Fruit fly (Drosophila melanogaster) whole organism, embryonic: Measurements from ENCODE around the gene CheB38b.

ENCODE experiments used
- Antp ChIP-seq: fragments of 200-800 bp; sonication (Bioruptor generic); optimal IDR thresholded peaks from 3 replicates; lab custom pipeline; 2016; ENCODE audit warnings: missing biosample characterization, missing genetic modification characterization
- Blimp-1 ChIP-seq: fragments of 200-800 bp; sonication (Bioruptor generic); optimal IDR thresholded peaks from 3 replicates; lab custom pipeline; 2018; ENCODE audit warnings: missing biosample characterization, missing genetic modification characterization, mild to moderate bottlenecking, moderate library complexity, missing genetic modification reagents
- Bteb2 ChIP-seq: fragments of 200-800 bp; sonication (Bioruptor generic); optimal IDR thresholded peaks from 2 replicates; lab custom pipeline; 2016; ENCODE audit warnings: missing biosample characterization, missing genetic modification characterization
- CG10321 ChIP-seq: fragments of 200-800 bp; sonication (Bioruptor generic); IDR thresholded peaks from 2 replicates; pipeline ENCODE4 v1.3.6; 2022; ENCODE audit warnings: missing biosample characterization, missing genetic modification characterization
- CG11085 ChIP-seq: fragments of 200-800 bp; sonication (Bioruptor generic); IDR thresholded peaks from 2 replicates; pipeline ENCODE4 v1.3.6; 2022; ENCODE audit warnings: missing biosample characterization, missing genetic modification characterization
- CG11723 ChIP-seq: fragments of 200-800 bp; sonication (Bioruptor generic); optimal IDR thresholded peaks from 2 replicates; lab custom pipeline; 2017; ENCODE audit warnings: missing biosample characterization, mild to moderate bottlenecking, missing genetic modification characterization
- CG12299 ChIP-seq: fragments of 200-800 bp; sonication (Bioruptor generic); optimal IDR thresholded peaks from 2 replicates; lab custom pipeline; 2018; ENCODE audit warnings: missing biosample characterization, mild to moderate bottlenecking, missing genetic modification characterization
- CG12744 ChIP-seq: fragments of 200-800 bp; sonication (Bioruptor generic); optimal IDR thresholded peaks from 2 replicates; lab custom pipeline; 2016; ENCODE audit warnings: missing biosample characterization, missing genetic modification characterization
- CG15269 ChIP-seq: fragments of 200-800 bp; sonication (Bioruptor generic); optimal IDR thresholded peaks from 2 replicates; lab custom pipeline; 2018; ENCODE audit warnings: missing biosample characterization, mild to moderate bottlenecking, missing genetic modification characterization, moderate library complexity
- CG15514 ChIP-seq: fragments of 200-800 bp; sonication (Bioruptor generic); optimal IDR thresholded peaks from 3 replicates; lab custom pipeline; 2017; ENCODE audit warnings: missing biosample characterization, missing genetic modification characterization, mild to moderate bottlenecking, moderate library complexity, missing genetic modification reagents
- CG2116 ChIP-seq: fragments of 200-800 bp; sonication (Bioruptor generic); optimal IDR thresholded peaks from 3 replicates; lab custom pipeline; 2018; ENCODE audit warnings: missing biosample characterization, mild to moderate bottlenecking, missing genetic modification characterization
- CG30431 ChIP-seq: fragments of 200-800 bp; sonication (Bioruptor generic); optimal IDR thresholded peaks from 2 replicates; lab custom pipeline; 2017; ENCODE audit warnings: missing biosample characterization, missing genetic modification characterization
- CG33213 ChIP-seq: fragments of 200-800 bp; sonication (Bioruptor generic); optimal IDR thresholded peaks from 3 replicates; lab custom pipeline; 2016; ENCODE audit warnings: missing biosample characterization, missing genetic modification characterization
- CG3726 ChIP-seq: fragments of 200-800 bp; sonication (Bioruptor generic); IDR thresholded peaks from 3 replicates; pipeline ENCODE4, ENCODE4 v1.3.6; 2022; ENCODE audit warnings: missing biosample characterization, missing genetic modification characterization
- CG4730 ChIP-seq: fragments of 200-800 bp; sonication (Bioruptor generic); IDR thresholded peaks from 2 replicates; pipeline ENCODE4 v1.3.6; 2022; ENCODE audit warnings: missing biosample characterization, missing genetic modification characterization
- CG6654 ChIP-seq: fragments of 200-800 bp; sonication (Bioruptor generic); optimal IDR thresholded peaks from 2 replicates; lab custom pipeline; 2017; ENCODE audit warnings: missing biosample characterization, mild to moderate bottlenecking, missing genetic modification characterization
- CG6683 ChIP-seq: fragments of 200-800 bp; sonication (Bioruptor generic); optimal IDR thresholded peaks from 2 replicates; lab custom pipeline; 2017; ENCODE audit warnings: missing biosample characterization, mild to moderate bottlenecking, missing genetic modification characterization, missing genetic modification reagents
- CG7928 ChIP-seq: fragments of 200-800 bp; sonication (Bioruptor generic); optimal IDR thresholded peaks from 2 replicates; lab custom pipeline; 2017; ENCODE audit warnings: missing biosample characterization, mild to moderate bottlenecking, missing genetic modification characterization
- CG8089 ChIP-seq: fragments of 200-800 bp; sonication (Bioruptor generic); optimal IDR thresholded peaks from 3 replicates; lab custom pipeline; 2016; ENCODE audit warnings: missing biosample characterization, missing genetic modification characterization
- CG8944 ChIP-seq: fragments of 200-800 bp; sonication (Bioruptor generic); optimal IDR thresholded peaks from 3 replicates; lab custom pipeline; 2016; ENCODE audit warnings: missing biosample characterization, missing genetic modification characterization
- Dbx ChIP-seq: fragments of 200-800 bp; sonication (Bioruptor generic); IDR thresholded peaks from 3 replicates; pipeline ENCODE4 v1.3.6; 2022; ENCODE audit warnings: missing biosample characterization, missing genetic modification characterization
- E2f2 ChIP-seq: fragments of 200-800 bp; sonication (Bioruptor generic); IDR thresholded peaks from 2 replicates; pipeline ENCODE4 v1.3.6; 2022; ENCODE audit warnings: missing biosample characterization, missing genetic modification characterization
- Gsc ChIP-seq: fragments of 200-800 bp; sonication (Bioruptor generic); IDR thresholded peaks from 2 replicates; pipeline ENCODE4 v1.3.6; 2022; ENCODE audit warnings: missing biosample characterization, missing genetic modification characterization
- Hmx ChIP-seq: fragments of 200-800 bp; sonication (Bioruptor generic); optimal IDR thresholded peaks from 2 replicates; lab custom pipeline; 2016; ENCODE audit warnings: missing biosample characterization, missing genetic modification characterization
- Hr39 ChIP-seq: fragments of >200 bp; optimal IDR thresholded peaks from 2 replicates; lab custom pipeline; 2017
- Hsf ChIP-seq: fragments of 200-800 bp; sonication (Bioruptor generic); optimal IDR thresholded peaks from 3 replicates; lab custom pipeline; 2016; ENCODE audit warnings: missing biosample characterization, missing genetic modification characterization
- Med ChIP-seq: fragments of 200-800 bp; sonication (Bioruptor generic); peaks from one replicate; lab custom pipeline; 2016; ENCODE audit warnings: missing biosample characterization, missing genetic modification characterization, mild to moderate bottlenecking, inconsistent platforms, moderate library complexity
- NK7.1 ChIP-seq: fragments of 200-800 bp; sonication (Bioruptor generic); optimal IDR thresholded peaks from 3 replicates; lab custom pipeline; 2016; ENCODE audit warnings: missing biosample characterization, missing genetic modification characterization
- Ptx1 ChIP-seq: fragments of 200-800 bp; sonication (Bioruptor generic); IDR thresholded peaks from 2 replicates; pipeline ENCODE4 v1.3.6; 2022; ENCODE audit warnings: missing biosample characterization, missing genetic modification characterization
- Sry-δ ChIP-seq: fragments of 200-800 bp; sonication (Bioruptor generic); optimal IDR thresholded peaks from 2 replicates; lab custom pipeline; 2016; ENCODE audit warnings: missing biosample characterization, missing genetic modification characterization
- TFAM ChIP-seq: fragments of 200-800 bp; sonication (Bioruptor generic); optimal IDR thresholded peaks from 2 replicates; lab custom pipeline; 2017; ENCODE audit warnings: missing biosample characterization, missing genetic modification characterization, inconsistent platforms
- Trl ChIP-seq, 3 experiments: fragments of >200 bp in 2 of 3; fragments of 200-800 bp in 1 of 3; sonication (Bioruptor generic) in 1 of 3; optimal IDR thresholded peaks; 2 replicates in 1 of 3; 3 replicates in 2 of 3; lab custom pipeline; 2016 to 2017; ENCODE audit warnings: missing biosample characterization in 1 of 3, missing genetic modification characterization in 1 of 3
- ap ChIP-seq: fragments of 200-800 bp; sonication (Bioruptor generic); IDR thresholded peaks from 2 replicates; pipeline ENCODE4 v1.3.6; 2022; ENCODE audit warnings: missing biosample characterization, missing genetic modification characterization
- ase ChIP-seq: fragments of 200-800 bp; sonication (Bioruptor generic); IDR thresholded peaks from 3 replicates; pipeline ENCODE4 v1.3.6; 2022; ENCODE audit warnings: missing biosample characterization, missing genetic modification characterization
- bbx ChIP-seq: fragments of 200-800 bp; sonication (Bioruptor generic); IDR thresholded peaks from 2 replicates; pipeline ENCODE4 v1.3.6; 2022; ENCODE audit warnings: missing biosample characterization, missing genetic modification characterization; ENCODE audit not compliant: partially characterized antibody
- br ChIP-seq: fragments of >200 bp; optimal IDR thresholded peaks from 2 replicates; lab custom pipeline; 2017
- chinmo ChIP-seq: fragments of 200-800 bp; sonication (Bioruptor generic); IDR thresholded peaks from 4 replicates; pipeline ENCODE4 v1.3.6; 2022; ENCODE audit warnings: missing biosample characterization, missing genetic modification characterization; ENCODE audit not compliant: partially characterized antibody
- crc ChIP-seq: fragments of 200-800 bp; sonication (Bioruptor generic); optimal IDR thresholded peaks from 2 replicates; lab custom pipeline; 2016; ENCODE audit warnings: missing biosample characterization, missing genetic modification characterization
- gem ChIP-seq: fragments of 200-800 bp; sonication (Bioruptor generic); optimal IDR thresholded peaks from 2 replicates; lab custom pipeline; 2019; ENCODE audit warnings: missing biosample characterization, mild to moderate bottlenecking, missing genetic modification characterization, moderate library complexity
- grau ChIP-seq: fragments of 200-800 bp; optimal IDR thresholded peaks from 3 replicates; lab custom pipeline; 2019; ENCODE audit warnings: missing biosample characterization, mild to moderate bottlenecking, missing genetic modification characterization, moderate library complexity
- grn ChIP-seq: fragments of 200-800 bp; sonication (Bioruptor generic); optimal IDR thresholded peaks from 3 replicates; lab custom pipeline; 2017; ENCODE audit warnings: missing biosample characterization, missing genetic modification characterization
- gsb ChIP-seq: fragments of 200-800 bp; sonication (Bioruptor generic); IDR thresholded peaks from 2 replicates; pipeline ENCODE4 v1.3.6; 2022; ENCODE audit warnings: missing biosample characterization, missing genetic modification characterization
- nmo ChIP-seq: fragments of 200-800 bp; sonication (Bioruptor generic); optimal IDR thresholded peaks from 2 replicates; lab custom pipeline; 2018; ENCODE audit warnings: missing biosample characterization, mild to moderate bottlenecking, missing genetic modification characterization, moderate library complexity
- odd ChIP-seq: fragments of 200-800 bp; sonication (Bioruptor generic); optimal IDR thresholded peaks from 2 replicates; lab custom pipeline; 2017; ENCODE audit warnings: missing biosample characterization, mild to moderate bottlenecking, missing genetic modification characterization
- seq ChIP-seq: fragments of 200-800 bp; sonication (Bioruptor generic); IDR thresholded peaks from 2 replicates; pipeline ENCODE4 v1.3.6; 2022; ENCODE audit warnings: missing biosample characterization, missing genetic modification characterization
- so ChIP-seq: fragments of 200-800 bp; sonication (Bioruptor generic); IDR thresholded peaks from 3 replicates; pipeline ENCODE4 v1.3.6; 2022; ENCODE audit warnings: missing biosample characterization, missing genetic modification characterization
- tgo ChIP-seq: fragments of 200-800 bp; sonication (Bioruptor generic); IDR thresholded peaks from 3 replicates; pipeline ENCODE4 v1.3.6; 2022; ENCODE audit warnings: missing biosample characterization, missing genetic modification characterization

The CheB38b gene

DNA sequence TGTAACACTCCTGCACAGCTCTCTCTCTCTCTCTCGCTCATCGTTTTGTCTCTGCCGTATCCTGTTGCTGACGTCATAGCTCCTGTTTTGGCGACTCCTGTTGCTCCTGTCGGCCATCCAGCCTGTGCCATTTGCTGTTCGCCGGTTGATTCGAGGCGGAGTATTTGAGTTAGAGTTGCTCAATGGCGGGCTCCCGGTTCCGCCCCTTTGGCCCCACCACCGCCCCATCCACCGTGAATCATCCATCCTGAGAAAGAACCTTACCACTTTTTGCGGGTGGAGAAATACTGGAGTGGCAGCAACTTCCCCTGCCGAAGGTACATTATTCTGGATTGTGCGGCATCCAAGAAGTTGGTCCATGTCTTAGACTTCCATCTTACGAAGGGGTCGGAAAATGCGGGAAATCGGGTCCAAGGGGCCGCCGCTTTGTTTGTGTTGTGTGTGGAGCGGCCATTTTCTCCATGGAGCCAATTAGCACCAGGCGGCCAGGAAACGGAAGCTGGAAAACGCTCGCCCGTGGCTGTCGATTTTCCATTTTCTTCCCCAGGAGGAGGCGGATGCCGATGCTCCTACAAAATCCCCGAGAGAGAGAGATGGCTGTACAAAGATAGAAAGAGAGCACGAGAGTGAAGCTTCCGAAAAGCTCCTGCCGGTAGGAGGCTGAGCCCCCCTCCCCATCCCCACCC is 8.4 kb downstream of the CheB38b start (continued):
- no peak for TF ChIP-seq CG12299 (tag; lab: Kevin White, UChicago)
- no peak for TF ChIP-seq Dbx (GFP tag; lab: Robert Waterston, UW)
- no peak for TF ChIP-seq Hsf (GFP tag; lab: Kevin White, UChicago)
- no peak for TF ChIP-seq CG3726
- no peak for TF ChIP-seq Antp
- TF ChIP-seq Sry-δ (GFP tag; lab: Kevin White, UChicago) = no peak
- TF ChIP-seq bbx (GFP tag; lab: Robert Waterston, UW) = 0 out of 2 replicates have a peak, but pooled peaks have one; percentile 8
- TF ChIP-seq CG33213 = no peak
- peak; percentile 45 for TF ChIP-seq Med (GFP tag; lab: Kevin White, UChicago)

- TF ChIP-seq Med (GFP tag; lab: Kevin White, UChicago) = peak; percentile 88
- TF ChIP-seq CG11723 (GFP tag; lab: Kevin White, UChicago) = no peak
- no peak for TF ChIP-seq Hr39 (lab: Kevin White, UChicago)
- TF ChIP-seq grau (tag; lab: Kevin White, UChicago) = peak; percentile 67
- peak; percentile 50; the same call in 1 of the 3 replicates for TF ChIP-seq so (GFP tag; lab: Robert Waterston, UW)
- peak; percentile 30 for TF ChIP-seq NK7.1 (GFP tag; lab: Kevin White, UChicago)
- TF ChIP-seq ap (GFP tag; lab: Robert Waterston, UW) = no peak
- peak; percentile 28 for TF ChIP-seq Bteb2 (GFP tag; lab: Kevin White, UChicago)
- peak; percentile 33 for TF ChIP-seq CG12744 (GFP tag; lab: Kevin White, UChicago)
- peak; percentile 66 for TF ChIP-seq CG15514 (GFP tag; lab: Kevin White, UChicago)
- TF ChIP-seq gem (tag; lab: Kevin White, UChicago) = peak; percentile 76
- TF ChIP-seq CG2116 (GFP tag; lab: Kevin White, UChicago) = no peak
- TF ChIP-seq nmo (GFP tag; lab: Kevin White, UChicago) = peak; percentile 29
- TF ChIP-seq Hmx = no peak
- TF ChIP-seq TFAM = no peak
- 0 out of 2 replicates have a peak, but pooled peaks have one; percentile 29 for TF ChIP-seq CG11085 (GFP tag; lab: Robert Waterston, UW)
- peak; percentile 42 for TF ChIP-seq E2f2 (GFP tag; lab: Robert Waterston, UW)
- TF ChIP-seq crc = peak; percentile 56
- peak; percentile 76 for TF ChIP-seq Ptx1 (GFP tag; lab: Robert Waterston, UW)
- TF ChIP-seq CG6683 = peak; percentile 13
- TF ChIP-seq Blimp-1 (GFP tag; lab: Kevin White, UChicago) = peak; percentile 46
- peak; percentile 37; the same call in 1 of the 2 replicates for TF ChIP-seq CG4730 (GFP tag; lab: Robert Waterston, UW)
- TF ChIP-seq seq (GFP tag; lab: Robert Waterston, UW) = peak; percentile 23
- TF ChIP-seq Trl (optimal IDR thresholded peaks at IDR 0.05; lab: Kevin White, UChicago) = peak in 1 of 2 experiments; percentile 50
- peak; percentile 46 for TF ChIP-seq Trl (GFP tag; optimal IDR thresholded peaks at IDR 0.05; lab: Kevin White, UChicago)
- TF ChIP-seq CG8944 (GFP tag; lab: Kevin White, UChicago) = no peak
- TF ChIP-seq chinmo = 0 out of 4 replicates have a peak, but pooled peaks have one; percentile 19
- TF ChIP-seq grn (GFP tag; lab: Kevin White, UChicago) = no peak
- peak; percentile 23 for TF ChIP-seq CG7928 (GFP tag; lab: Kevin White, UChicago)
- TF ChIP-seq CG15269 (tag; lab: Kevin White, UChicago) = peak; percentile 67
- peak; percentile 67; the same call in 2 of the 3 replicates for TF ChIP-seq tgo (GFP tag; lab: Robert Waterston, UW)
- no peak for TF ChIP-seq CG6654 (GFP tag; lab: Kevin White, UChicago)
- TF ChIP-seq Gsc (GFP tag; lab: Robert Waterston, UW) = no peak
- TF ChIP-seq CG30431 (GFP tag; lab: Kevin White, UChicago) = no peak
- peak; percentile 22; the same call in 1 of the 2 replicates for TF ChIP-seq gsb (GFP tag; lab: Robert Waterston, UW)
- no peak for TF ChIP-seq CG8089 (GFP tag; lab: Kevin White, UChicago)
- TF ChIP-seq ase (GFP tag; lab: Robert Waterston, UW) = no peak
- TF ChIP-seq odd (GFP tag; lab: Kevin White, UChicago) = peak; percentile 41
- TF ChIP-seq br (lab: Kevin White, UChicago) = no peak
- 0 out of 2 replicates have a peak, but pooled peaks have one; percentile 3 for TF ChIP-seq CG10321 (GFP tag; lab: Robert Waterston, UW)
These were observed 9.2 kb downstream of the CheB38b start for dm6 chr2L:20807617-20808509.
